Fruit fly (Drosophila melanogaster) Kc167 (cell line): ENCODE data around the gene CG7518.

Source experiments
- Myc ChIP-seq: fragments of >200 bp; optimal IDR thresholded peaks from 2 replicates; lab custom pipeline; 2017; ENCODE audit warnings: missing external identifiers
- Sin3A ChIP-seq: fragments of >200 bp; optimal IDR thresholded peaks from 2 replicates; lab custom pipeline; 2018; ENCODE audit warnings: missing external identifiers
- h ChIP-seq: fragments of >200 bp; optimal IDR thresholded peaks from 3 replicates; lab custom pipeline; 2018; ENCODE audit warnings: missing external identifiers
- insv ChIP-seq: fragments of >200 bp; optimal IDR thresholded peaks from 3 replicates; lab custom pipeline; 2018; ENCODE audit warnings: missing external identifiers
- psq ChIP-seq: fragments of >200 bp; optimal IDR thresholded peaks from 2 replicates; lab custom pipeline; 2017; ENCODE audit warnings: missing external identifiers
- ttk ChIP-seq: sonication (Bioruptor generic); optimal IDR thresholded peaks from 2 replicates; lab custom pipeline; 2017; ENCODE audit warnings: missing external identifiers

The CG7518 gene

DNA sequence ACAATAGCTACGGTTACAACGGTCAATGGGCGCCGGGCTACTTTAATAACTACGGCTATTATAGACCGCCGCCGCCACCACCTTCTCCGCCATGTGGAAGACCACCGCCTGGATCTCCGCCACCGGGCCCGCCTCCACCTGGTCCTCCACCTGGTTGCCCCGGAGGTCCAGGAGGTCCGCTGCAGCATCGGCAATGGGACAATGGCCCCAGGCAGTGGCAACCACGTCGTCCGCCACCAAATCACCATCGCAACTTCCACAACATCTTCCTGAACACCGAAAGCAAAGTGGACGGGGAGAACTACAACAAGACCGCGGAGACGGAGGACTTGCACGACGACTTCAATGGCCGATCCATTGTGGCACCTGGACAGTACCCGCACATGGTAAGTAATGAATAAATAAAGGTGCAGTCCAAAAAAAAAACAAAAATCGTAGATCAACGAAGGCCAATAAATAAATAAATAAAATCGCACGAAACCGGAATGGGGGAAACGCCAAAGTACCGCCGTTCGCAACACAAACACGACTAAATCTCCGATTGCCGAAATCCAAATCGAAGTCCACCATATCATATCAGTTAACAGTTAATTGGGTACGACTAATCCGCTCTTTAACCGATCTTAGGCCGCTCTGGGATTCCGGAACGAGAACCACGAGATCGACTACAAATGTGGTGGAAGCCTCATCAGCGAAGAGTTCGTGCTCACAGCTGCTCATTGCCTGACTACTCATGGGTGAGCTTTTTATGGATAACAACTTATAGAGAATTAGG lies 44.6 kb downstream of the CG7518 start, which contains the start of gene snk:
snk (minus strand) TSS at position 513 of the 775 bp plus-strand sequence.
- no peak for TF ChIP-seq insv (lab: Kevin White, UChicago)
- no peak for TF ChIP-seq ttk
- no peak for TF ChIP-seq Sin3A (lab: Kevin White, UChicago)
- TF ChIP-seq psq = no peak
- TF ChIP-seq Myc (lab: Kevin White, UChicago) = no peak
- no peak for TF ChIP-seq h (lab: Kevin White, UChicago)

dm6 chr3R:13043857-13044256 lies 46.0 kb downstream of the CG7518 start, which contains the start of gene CG45122:
Gene CG45122, plus strand, starts transcription at chr3R:13044157.
- TF ChIP-seq h (lab: Kevin White, UChicago) = no peak
- no peak for TF ChIP-seq Sin3A (lab: Kevin White, UChicago)
- TF ChIP-seq insv (lab: Kevin White, UChicago) = no peak

- no peak for TF ChIP-seq h (lab: Kevin White, UChicago)
- TF ChIP-seq Sin3A (lab: Kevin White, UChicago) = no peak
- no peak for TF ChIP-seq ttk
- no peak for TF ChIP-seq psq
- no peak for TF ChIP-seq Myc (lab: Kevin White, UChicago)
- TF ChIP-seq insv (lab: Kevin White, UChicago) = no peak
Measured at dm6 chr3R:13044459-13044858, 46.6 kb downstream of the CG7518 start, which contains the start of gene Hsc70-2. Gene Hsc70-2, plus strand, starts transcription at chr3R:13044759.

DNA sequence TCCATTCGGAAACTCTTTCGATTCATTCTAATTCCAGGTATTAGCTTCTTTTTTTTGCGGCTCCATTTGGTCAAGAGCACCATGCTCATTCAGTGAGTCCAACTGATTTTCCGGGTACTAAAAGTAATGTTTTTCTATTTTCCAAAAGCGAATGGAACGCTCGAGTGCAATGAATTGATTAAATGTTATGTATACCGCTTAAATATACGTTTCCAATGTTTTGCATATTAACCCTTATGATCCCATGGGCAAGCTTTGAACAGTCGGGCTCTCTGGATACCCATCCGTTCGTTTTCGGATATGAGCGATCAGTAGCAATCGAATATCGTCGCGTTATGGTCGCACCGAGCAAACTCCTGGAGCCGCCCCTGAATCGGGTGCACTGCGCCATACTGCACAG lies 49.5 kb downstream of the CG7518 start, which contains the start of gene CG31157:
CG31157 (plus strand) TSS at position 301 of the 400 bp plus-strand sequence.
- TF ChIP-seq ttk (no peak), Myc (lab: Kevin White, UChicago) (no peak), insv (lab: Kevin White, UChicago) (no peak), h (lab: Kevin White, UChicago) (no peak), psq (no peak)

dm6 chr3R:13051298-13051723 lies 53.4 kb downstream of the CG7518 start, which contains the start of gene CG7966:
Gene CG7966, minus strand, starts transcription at chr3R:13051453.
- no peak for TF ChIP-seq insv (lab: Kevin White, UChicago)
- TF ChIP-seq h (lab: Kevin White, UChicago) = no peak
- TF ChIP-seq ttk = no peak
- no peak for TF ChIP-seq psq
- TF ChIP-seq Myc (lab: Kevin White, UChicago) = no peak
- TF ChIP-seq Sin3A (lab: Kevin White, UChicago) = no peak

DNA sequence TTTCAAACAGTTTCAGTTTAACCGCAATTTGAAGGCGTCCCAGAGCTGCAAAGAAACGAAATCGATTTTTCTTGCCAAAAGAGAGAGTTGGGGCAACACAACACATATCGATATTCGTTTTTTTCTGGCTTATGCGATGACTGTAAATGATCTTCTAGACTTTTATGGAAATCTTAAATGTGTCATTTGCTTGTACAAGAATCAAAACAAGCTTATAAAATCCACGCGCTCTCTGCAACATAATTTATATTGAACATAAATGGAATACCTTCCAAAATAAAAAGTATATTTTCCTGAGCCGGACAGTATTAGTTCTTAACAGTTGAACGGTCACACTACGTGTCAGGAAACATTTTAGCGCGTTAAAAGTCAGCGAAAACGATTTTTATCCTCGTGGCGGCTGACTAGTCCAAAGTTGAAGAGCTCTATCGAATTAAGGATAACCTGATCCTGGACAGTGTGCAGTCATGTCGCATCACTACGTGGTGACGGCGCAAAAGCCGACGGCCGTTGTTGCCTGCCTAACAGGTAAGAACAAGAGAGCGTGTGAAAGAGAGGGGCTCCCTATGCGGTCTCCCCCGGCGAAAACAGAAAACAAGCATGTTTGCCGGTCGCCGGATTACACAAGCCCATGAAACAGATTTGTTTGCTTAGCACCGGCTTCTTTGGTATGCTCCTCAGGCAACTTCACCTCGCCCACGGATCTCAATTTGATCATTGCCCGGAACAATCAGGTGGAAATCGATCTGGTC lies 54.2 kb downstream of the CG7518 start, which contains the start of gene pic:
pic (plus strand) TSS at position 304 of the 752 bp plus-strand sequence.
- TF ChIP-seq psq (no peak), h (lab: Kevin White, UChicago) (no peak), ttk (no peak), insv (lab: Kevin White, UChicago) (no peak), Sin3A (lab: Kevin White, UChicago) (no peak), Myc (lab: Kevin White, UChicago) (no peak)

dm6 chr3R:13056553-13056952 lies 58.7 kb downstream of the CG7518 start:
- no peak for TF ChIP-seq psq
- no peak for TF ChIP-seq Myc (lab: Kevin White, UChicago)
- TF ChIP-seq ttk = no peak
- TF ChIP-seq insv (lab: Kevin White, UChicago) = no peak
- TF ChIP-seq h (lab: Kevin White, UChicago) = no peak
- no peak for TF ChIP-seq Sin3A (lab: Kevin White, UChicago)

dm6 chr3R:13057121-13057805 lies 59.4 kb downstream of the CG7518 start, which contains the start of gene sim:
Gene sim, plus strand, starts transcription at chr3R:13057755.
- TF ChIP-seq ttk (no peak), h (lab: Kevin White, UChicago) (no peak)
